Worm (Caenorhabditis elegans) whole organism, L2 larva: ENCODE measurements around the gene R03E9.2.

ENCODE experiments used
- C34F6.9 ChIP-seq: fragments of 150-350 bp; optimal IDR thresholded peaks from 2 replicates; lab custom pipeline; 2014; ENCODE audit warnings: missing biosample characterization, missing genetic modification characterization
- F13H6.1 ChIP-seq: sonication (generic microtip); optimal IDR thresholded peaks from 2 replicates; lab custom pipeline; 2016; ENCODE audit warnings: missing genetic modification characterization, missing compliant biosample characterization
- R02D3.7 ChIP-seq: fragments of 150-350 bp; optimal IDR thresholded peaks from 2 replicates; lab custom pipeline; 2014; ENCODE audit warnings: missing biosample characterization, missing genetic modification characterization
- Y55F3AM.14 ChIP-seq: fragments of 200-800 bp; sonication (Bioruptor generic); optimal IDR thresholded peaks from 2 replicates; lab custom pipeline; 2018; ENCODE audit warnings: mild to moderate bottlenecking, missing genetic modification characterization, missing compliant biosample characterization
- ZK546.5 ChIP-seq: sonication (generic microtip); optimal IDR thresholded peaks from 2 replicates; lab custom pipeline; 2017; ENCODE audit warnings: missing biosample characterization, missing genetic modification characterization
- alr-1 ChIP-seq: fragments of 150-350 bp; optimal IDR thresholded peaks from 2 replicates; lab custom pipeline; 2014; ENCODE audit warnings: missing biosample characterization, missing genetic modification characterization
- ama-1 ChIP-seq: fragments of 150-350 bp; optimal IDR thresholded peaks from 2 replicates; lab custom pipeline; 2018; ENCODE audit warnings: inconsistent platforms
- blmp-1 ChIP-seq: sonication (generic microtip); optimal IDR thresholded peaks from 2 replicates; lab custom pipeline; 2017; ENCODE audit warnings: missing genetic modification characterization, mild to moderate bottlenecking, missing compliant biosample characterization, antibody characterized with exemption, moderate library complexity; ENCODE audit not compliant: insufficient read depth
- ceh-16 ChIP-seq: fragments of 150-350 bp; optimal IDR thresholded peaks from 2 replicates; lab custom pipeline; 2014; ENCODE audit warnings: missing biosample characterization, missing genetic modification characterization
- ceh-82 ChIP-seq: fragments of 150-350 bp; optimal IDR thresholded peaks from 2 replicates; lab custom pipeline; 2014; ENCODE audit warnings: missing biosample characterization, missing genetic modification characterization
- crh-2 ChIP-seq: sonication (generic microtip); optimal IDR thresholded peaks from 2 replicates; lab custom pipeline; 2017; ENCODE audit warnings: missing biosample characterization, missing genetic modification characterization
- dmd-4 ChIP-seq: sonication (generic microtip); optimal IDR thresholded peaks from 2 replicates; lab custom pipeline; 2017; ENCODE audit warnings: missing biosample characterization, missing genetic modification characterization
- egl-27 ChIP-seq: sonication (generic microtip); optimal IDR thresholded peaks from 3 replicates; lab custom pipeline; 2017; ENCODE audit warnings: missing biosample characterization, missing genetic modification reagents, missing genetic modification characterization
- elt-1 ChIP-seq: fragments of 150-350 bp; optimal IDR thresholded peaks from 2 replicates; lab custom pipeline; 2014; ENCODE audit warnings: missing biosample characterization, missing genetic modification characterization
- elt-3 ChIP-seq: sonication (generic microtip); optimal IDR thresholded peaks from 2 replicates; lab custom pipeline; 2017; ENCODE audit warnings: missing biosample characterization, missing genetic modification characterization
- fos-1 ChIP-seq: fragments of 150-350 bp; optimal IDR thresholded peaks from 2 replicates; lab custom pipeline; 2014; ENCODE audit warnings: missing biosample characterization, missing genetic modification characterization
- gmeb-1 ChIP-seq: fragments of 150-350 bp; optimal IDR thresholded peaks from 2 replicates; lab custom pipeline; 2014; ENCODE audit warnings: missing biosample characterization, missing genetic modification characterization
- lin-13 ChIP-seq: fragments of 150-350 bp; optimal IDR thresholded peaks from 2 replicates; lab custom pipeline; 2014; ENCODE audit warnings: missing biosample characterization, missing genetic modification reagents, missing genetic modification characterization
- lsy-2 ChIP-seq, 2 experiments: fragments of 150-350 bp in 1 of 2; sonication (generic microtip) in 1 of 2; optimal IDR thresholded peaks; 2 replicates each; lab custom pipeline; 2014 to 2017; ENCODE audit warnings: missing biosample characterization in 2 of 2, missing genetic modification characterization in 2 of 2
- mab-5 ChIP-seq: fragments of 150-350 bp; optimal IDR thresholded peaks from 2 replicates; lab custom pipeline; 2014; ENCODE audit warnings: missing biosample characterization, missing genetic modification characterization
- mdl-1 ChIP-seq, 2 experiments: fragments of 150-350 bp in 1 of 2; sonication (generic microtip) in 1 of 2; optimal IDR thresholded peaks; 2 replicates each; lab custom pipeline; 2017; ENCODE audit warnings: missing biosample characterization in 2 of 2, missing genetic modification characterization in 2 of 2
- nhr-10 ChIP-seq: sonication (generic microtip); optimal IDR thresholded peaks from 2 replicates; lab custom pipeline; 2017; ENCODE audit warnings: missing biosample characterization, missing genetic modification characterization
- nhr-11 ChIP-seq: fragments of 150-350 bp; optimal IDR thresholded peaks from 2 replicates; lab custom pipeline; 2014; ENCODE audit warnings: missing biosample characterization, missing genetic modification characterization
- nhr-12 ChIP-seq: fragments of 150-350 bp; optimal IDR thresholded peaks from 2 replicates; lab custom pipeline; 2014; ENCODE audit warnings: missing biosample characterization, missing genetic modification characterization
- nhr-129 ChIP-seq: fragments of 150-350 bp; optimal IDR thresholded peaks from 2 replicates; lab custom pipeline; 2014; ENCODE audit warnings: missing biosample characterization, missing genetic modification characterization
- nhr-21 ChIP-seq: fragments of 150-350 bp; optimal IDR thresholded peaks from 2 replicates; lab custom pipeline; 2014; ENCODE audit warnings: missing biosample characterization, missing genetic modification characterization
- nhr-23 ChIP-seq: fragments of 150-350 bp; optimal IDR thresholded peaks from 2 replicates; lab custom pipeline; 2014; ENCODE audit warnings: missing biosample characterization, missing genetic modification reagents, missing genetic modification characterization
- nhr-237 ChIP-seq: fragments of 150-350 bp; optimal IDR thresholded peaks from 2 replicates; lab custom pipeline; 2014; ENCODE audit warnings: missing biosample characterization, missing genetic modification characterization
- nhr-25 ChIP-seq: fragments of 150-350 bp; sonication (generic microtip); optimal IDR thresholded peaks from 3 replicates; lab custom pipeline; 2014; ENCODE audit warnings: missing biosample characterization, missing genetic modification characterization
- nhr-6 ChIP-seq: fragments of 150-350 bp; optimal IDR thresholded peaks from 2 replicates; lab custom pipeline; 2014; ENCODE audit warnings: missing biosample characterization, missing genetic modification characterization
- peb-1 ChIP-seq: fragments of 150-350 bp; optimal IDR thresholded peaks from 2 replicates; lab custom pipeline; 2014; ENCODE audit warnings: missing biosample characterization, missing genetic modification characterization
- skn-1 ChIP-seq: sonication (generic microtip); optimal IDR thresholded peaks from 2 replicates; lab custom pipeline; 2017; ENCODE audit warnings: missing biosample characterization, missing genetic modification characterization
- sma-3 ChIP-seq: sonication (generic microtip); optimal IDR thresholded peaks from 2 replicates; lab custom pipeline; 2016; ENCODE audit warnings: missing genetic modification reagents, missing genetic modification characterization, missing compliant biosample characterization
- sma-9 ChIP-seq, 2 experiments: fragments of 150-350 bp in 1 of 2; sonication (generic microtip) in 1 of 2; optimal IDR thresholded peaks; 2 replicates each; lab custom pipeline; 2014 to 2016; ENCODE audit warnings: missing genetic modification characterization in 2 of 2, mild to moderate bottlenecking in 1 of 2, missing biosample characterization in 1 of 2, missing compliant biosample characterization in 1 of 2, missing genetic modification reagents in 1 of 2, moderate library complexity in 1 of 2
- unc-39 ChIP-seq: fragments of 150-350 bp; optimal IDR thresholded peaks from 2 replicates; lab custom pipeline; 2014; ENCODE audit warnings: missing biosample characterization, missing genetic modification characterization
- unc-55 ChIP-seq: fragments of 150-350 bp; sonication (generic microtip); optimal IDR thresholded peaks from 3 replicates; lab custom pipeline; 2014; ENCODE audit warnings: missing biosample characterization, missing genetic modification reagents, missing genetic modification characterization
- unc-62 ChIP-seq: fragments of 150-350 bp; optimal IDR thresholded peaks from 2 replicates; lab custom pipeline; 2014; ENCODE audit warnings: missing biosample characterization, missing genetic modification reagents, missing genetic modification characterization
- zag-1 ChIP-seq: fragments of 150-350 bp; optimal IDR thresholded peaks from 2 replicates; lab custom pipeline; 2014; ENCODE audit warnings: missing biosample characterization, missing genetic modification characterization
- ztf-1 ChIP-seq: fragments of 200-800 bp; sonication (Bioruptor generic); conservative IDR thresholded peaks from 2 replicates; pipeline ENCODE4 v1.3.6; 2022; ENCODE audit warnings: missing genetic modification characterization, missing compliant biosample characterization
- ztf-11 ChIP-seq: sonication (generic microtip); optimal IDR thresholded peaks from 2 replicates; lab custom pipeline; 2017; ENCODE audit warnings: missing biosample characterization, missing genetic modification characterization

The R03E9.2 gene

ce11 chrX:6747906-6748356 is 14.8 kb upstream of the R03E9.2 start:
- TF ChIP-seq Y55F3AM.14, result no peak
- no peak for TF ChIP-seq nhr-10 (tag; lab: Kevin White, UChicago)
- TF ChIP-seq ceh-16, result no peak
- no peak for TF ChIP-seq ama-1 (lab: Kevin White, UChicago)
- peak; percentile 87 for TF ChIP-seq sma-3 (GFP tag; lab: Kevin White, UChicago)
- TF ChIP-seq C34F6.9, result no peak
- no peak for TF ChIP-seq zag-1 (tag; lab: Kevin White, UChicago)
- TF ChIP-seq sma-9 (GFP tag; optimal IDR thresholded peaks at IDR 0.05; lab: Kevin White, UChicago), result peak; percentile 71
- no peak for TF ChIP-seq sma-9 (tag; optimal IDR thresholded peaks at IDR 0.05; lab: Kevin White, UChicago)
- TF ChIP-seq gmeb-1 (tag; lab: Kevin White, UChicago), result peak; percentile 8
- no peak for TF ChIP-seq alr-1 (tag; lab: Kevin White, UChicago)
- TF ChIP-seq ZK546.5 (tag; lab: Kevin White, UChicago), result no peak
- no peak for TF ChIP-seq ceh-82 (tag; lab: Kevin White, UChicago)
- TF ChIP-seq mdl-1 (tag; optimal IDR thresholded peaks at IDR 0.05; lab: Kevin White, UChicago), result peak; percentile 76 to 83
- no peak for TF ChIP-seq nhr-237 (tag; lab: Kevin White, UChicago)
- no peak for TF ChIP-seq nhr-11 (tag; lab: Kevin White, UChicago)
- TF ChIP-seq R02D3.7 (tag; lab: Kevin White, UChicago), result no peak
- peak; percentile 23 for TF ChIP-seq nhr-21 (tag; lab: Kevin White, UChicago)
- peak; percentile 50 for TF ChIP-seq crh-2 (tag; lab: Kevin White, UChicago)
- no peak for TF ChIP-seq ztf-11 (tag; lab: Kevin White, UChicago)
- no peak for TF ChIP-seq dmd-4
- no peak for TF ChIP-seq elt-1 (tag; lab: Kevin White, UChicago)
- no peak for TF ChIP-seq unc-39 (tag; lab: Kevin White, UChicago)
- TF ChIP-seq mab-5 (tag; lab: Kevin White, UChicago), result no peak
- TF ChIP-seq F13H6.1, result peak; percentile 55
- TF ChIP-seq unc-62 (GFP tag; lab: Kevin White, UChicago), result no peak
- TF ChIP-seq nhr-129 (tag; lab: Kevin White, UChicago), result peak; percentile 78
- TF ChIP-seq blmp-1 (tag; lab: Kevin White, UChicago), result peak; percentile 0
- TF ChIP-seq nhr-25, result no peak
- no peak for TF ChIP-seq skn-1 (tag; lab: Kevin White, UChicago)
- TF ChIP-seq nhr-12 (tag; lab: Kevin White, UChicago), result no peak
- peak; percentile 79 for TF ChIP-seq fos-1 (tag; lab: Kevin White, UChicago)
- TF ChIP-seq egl-27 (tag; lab: Kevin White, UChicago), result no peak
- no peak for TF ChIP-seq ztf-1
- TF ChIP-seq lsy-2 (tag; optimal IDR thresholded peaks at IDR 0.05; lab: Kevin White, UChicago), result peak in 1 of 2 experiments; percentile 20
- no peak for TF ChIP-seq elt-3 (tag; lab: Kevin White, UChicago)
- TF ChIP-seq, all 48 proteins: peak for 11

- no peak for TF ChIP-seq blmp-1 (tag; lab: Kevin White, UChicago)
- TF ChIP-seq nhr-129 (tag; lab: Kevin White, UChicago), result no peak
- no peak for TF ChIP-seq ceh-16
- TF ChIP-seq nhr-21 (tag; lab: Kevin White, UChicago), result no peak
- no peak for TF ChIP-seq unc-55
- no peak for TF ChIP-seq sma-3 (GFP tag; lab: Kevin White, UChicago)
- TF ChIP-seq mdl-1 (tag; optimal IDR thresholded peaks at IDR 0.05; lab: Kevin White, UChicago), result peak; percentile 68 to 90
- TF ChIP-seq sma-9 (GFP tag; optimal IDR thresholded peaks at IDR 0.05; lab: Kevin White, UChicago), result peak; percentile 2
- no peak for TF ChIP-seq sma-9 (tag; optimal IDR thresholded peaks at IDR 0.05; lab: Kevin White, UChicago)
- no peak for TF ChIP-seq nhr-6 (tag; lab: Kevin White, UChicago)
- TF ChIP-seq nhr-10 (tag; lab: Kevin White, UChicago), result no peak
- peak; percentile 3 for TF ChIP-seq C34F6.9
- TF ChIP-seq ama-1 (lab: Kevin White, UChicago), result no peak
- TF ChIP-seq unc-62 (GFP tag; lab: Kevin White, UChicago), result no peak
- TF ChIP-seq nhr-25, result no peak
- no peak for TF ChIP-seq nhr-23
- no peak for TF ChIP-seq lin-13 (GFP tag; lab: Kevin White, UChicago)
- no peak for TF ChIP-seq ceh-82 (tag; lab: Kevin White, UChicago)
- no peak for TF ChIP-seq peb-1 (tag; lab: Kevin White, UChicago)
- no peak for TF ChIP-seq alr-1 (tag; lab: Kevin White, UChicago)
Measured at ce11 chrX:6746849-6747248, 13.7 kb upstream of the R03E9.2 start.
